Worm (Caenorhabditis elegans): ENCODE measurements around the gene oac-12.

Gene oac-12

DNA sequence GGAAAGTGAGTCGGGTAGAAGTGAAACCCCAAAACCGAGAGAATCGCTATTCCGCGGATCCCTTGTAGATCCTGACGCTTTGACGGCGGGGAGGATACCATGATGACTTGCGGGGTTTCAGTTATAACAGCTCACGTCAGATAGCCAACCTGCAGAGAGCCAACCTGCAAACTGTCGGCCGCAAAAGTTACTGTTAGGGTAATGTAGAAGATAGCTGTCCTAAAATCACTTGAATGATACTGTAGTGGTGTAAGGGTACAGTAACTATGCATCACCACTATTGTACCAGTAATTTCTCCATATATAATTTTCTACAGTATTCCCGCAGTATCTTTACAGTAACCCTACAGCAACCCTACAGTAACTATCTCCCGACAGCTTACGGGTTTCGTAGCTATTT is at the start of gene oac-12:
oac-12 (minus strand) TSS at position 101 of the 400 bp plus-strand sequence.
- TF ChIP-seq tab-1 (GFP tag; IDR thresholded peaks at IDR 0.05) (no peak), ref-1 (GFP tag; conservative IDR thresholded peaks at IDR 0.05) (no peak), cog-1 (tag; optimal IDR thresholded peaks at IDR 0.05) (no peak), med-1 (GFP tag; optimal IDR thresholded peaks at IDR 0.05; ENCODE audit: insufficient read depth) (no peak), klf-2 (GFP tag; conservative IDR thresholded peaks at IDR 0.05) (no peak), ztf-23 (GFP tag; IDR thresholded peaks at IDR 0.05) (no peak), T22C8.4 (GFP tag; IDR thresholded peaks at IDR 0.05) (no peak), flt-1 (GFP tag; IDR thresholded peaks at IDR 0.05) (no peak)

DNA sequence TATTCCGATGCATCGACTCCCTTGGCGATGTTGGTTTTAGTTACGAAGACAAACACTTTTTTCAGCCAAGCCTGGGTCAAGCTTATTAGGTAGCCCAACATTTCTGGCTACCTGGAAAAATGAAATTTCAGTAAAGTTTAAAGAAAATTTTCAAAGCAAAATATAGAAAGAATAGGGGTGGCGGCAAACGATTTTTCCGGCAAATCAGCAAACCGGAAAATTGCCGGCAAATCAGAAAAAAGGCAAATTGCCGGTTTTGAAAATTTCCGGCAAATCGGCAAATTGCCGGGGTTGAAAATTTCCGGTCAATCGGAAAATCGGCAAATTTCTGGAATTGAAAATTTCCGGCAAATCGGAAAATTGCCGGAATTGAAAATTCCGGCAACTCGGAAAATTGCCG is 45.3 kb upstream of the oac-12 start, which contains the start of gene F32D1.8:
F32D1.8 (minus strand) TSS at position 101 of the 400 bp plus-strand sequence.
- TF ChIP-seq ztf-23 (GFP tag; IDR thresholded peaks at IDR 0.05) (0 out of 2 replicates have a peak, but pooled peaks have one; percentile 17), med-1 (GFP tag; optimal IDR thresholded peaks at IDR 0.05; ENCODE audit: insufficient read depth) (no peak)

DNA sequence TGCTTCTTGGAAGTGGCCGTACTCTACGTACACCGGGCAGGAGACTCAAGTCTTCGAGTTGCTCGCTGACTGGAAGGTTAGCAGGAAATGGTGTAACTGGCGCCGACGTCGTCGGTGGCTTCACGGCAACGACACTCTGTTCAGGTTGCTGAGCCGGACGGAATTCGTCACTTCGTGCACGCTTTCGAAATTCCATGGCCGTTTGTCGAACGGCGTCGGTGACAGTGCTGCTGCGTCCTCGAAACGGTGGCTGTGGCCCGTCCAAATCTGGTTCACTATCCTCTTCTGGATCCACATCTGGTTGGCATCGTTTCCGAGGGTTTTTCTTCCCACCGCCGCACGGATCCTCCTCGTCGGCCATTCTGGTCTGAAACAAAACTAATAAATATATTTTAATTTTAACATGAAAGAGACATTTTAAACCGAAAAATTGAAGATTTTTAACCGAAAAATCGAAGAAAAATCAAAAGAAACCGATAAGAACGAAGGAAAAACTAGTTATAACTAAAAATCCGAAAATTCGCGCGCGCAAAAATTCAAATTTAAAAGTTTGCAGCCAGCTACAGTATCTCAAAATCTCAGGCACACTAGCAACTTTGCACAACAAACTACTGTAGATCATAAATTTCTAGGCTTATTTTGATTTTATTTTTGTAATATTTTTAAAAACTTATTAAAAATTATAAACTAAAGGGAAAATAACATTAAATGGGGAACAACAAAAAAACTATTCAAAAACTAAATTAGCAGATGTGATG is 43.6 kb upstream of the oac-12 start, which contains the start of gene F32D1.7:
F32D1.7 (minus strand) TSS at position 367 of the 758 bp plus-strand sequence.
- no peak for TF ChIP-seq ztf-29 (GFP tag; IDR thresholded peaks at IDR 0.05)
- no peak for TF ChIP-seq med-1 (GFP tag; optimal IDR thresholded peaks at IDR 0.05; ENCODE audit: insufficient read depth)
- TF ChIP-seq cog-1 (tag; optimal IDR thresholded peaks at IDR 0.05), result no peak
- TF ChIP-seq ztf-23 (GFP tag; IDR thresholded peaks at IDR 0.05), result no peak
- TF ChIP-seq flt-1 (GFP tag; IDR thresholded peaks at IDR 0.05), result no peak
- TF ChIP-seq tab-1 (GFP tag; IDR thresholded peaks at IDR 0.05), result no peak
- no peak for TF ChIP-seq ref-1 (GFP tag; conservative IDR thresholded peaks at IDR 0.05)
- TF ChIP-seq klf-2 (GFP tag; conservative IDR thresholded peaks at IDR 0.05), result no peak
- no peak for TF ChIP-seq T22C8.4 (GFP tag; IDR thresholded peaks at IDR 0.05)

DNA sequence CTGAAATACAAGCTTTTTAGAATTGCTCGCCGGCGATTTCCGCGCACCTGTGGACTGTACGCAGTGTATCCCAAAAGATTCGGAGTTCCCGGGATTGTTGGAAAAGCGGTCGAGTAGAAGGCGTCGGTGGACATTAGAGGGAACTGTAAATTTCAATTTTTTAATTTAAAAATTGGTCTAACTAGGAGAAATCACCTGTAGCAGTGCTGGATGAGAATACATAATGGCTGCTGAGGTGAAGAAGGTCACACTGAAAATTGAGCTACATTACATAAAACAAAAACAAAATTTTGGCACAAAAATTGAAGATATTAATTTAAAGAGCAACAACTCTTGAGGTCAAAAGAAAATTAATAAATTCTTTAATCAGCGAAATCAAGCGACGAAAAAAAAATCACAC is 42.3 kb upstream of the oac-12 start, which contains the start of gene neg-1:
neg-1 (minus strand) TSS at position 250 of the 400 bp plus-strand sequence.
- no peak for TF ChIP-seq klf-2 (GFP tag; conservative IDR thresholded peaks at IDR 0.05)
- no peak for TF ChIP-seq tab-1 (GFP tag; IDR thresholded peaks at IDR 0.05)

DNA sequence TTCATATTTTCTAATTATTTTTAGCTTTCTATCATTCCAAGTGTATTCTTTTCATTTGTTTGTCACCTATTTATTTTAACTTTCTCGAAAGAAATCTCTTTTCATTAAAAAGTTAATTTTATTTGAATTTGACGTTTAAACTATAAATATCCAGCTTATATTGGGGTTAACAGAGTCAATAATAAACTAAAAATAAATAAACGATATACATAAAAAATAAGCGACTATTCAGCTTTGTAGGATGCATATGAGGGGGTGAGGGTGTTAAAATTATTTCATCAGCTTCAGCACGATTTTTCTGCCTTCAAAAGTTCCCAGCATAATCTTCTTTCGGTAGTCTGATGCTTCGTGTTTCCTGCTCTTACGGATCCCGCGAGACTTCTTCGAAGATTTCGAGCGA is 41.3 kb upstream of the oac-12 start:
- TF ChIP-seq ztf-29 (GFP tag; IDR thresholded peaks at IDR 0.05), result no peak
- TF ChIP-seq tab-1 (GFP tag; IDR thresholded peaks at IDR 0.05), result no peak
- no peak for TF ChIP-seq cog-1 (tag; optimal IDR thresholded peaks at IDR 0.05)
- TF ChIP-seq ztf-23 (GFP tag; IDR thresholded peaks at IDR 0.05), result no peak
- TF ChIP-seq med-1 (GFP tag; optimal IDR thresholded peaks at IDR 0.05; ENCODE audit: insufficient read depth), result no peak
- TF ChIP-seq flt-1 (GFP tag; IDR thresholded peaks at IDR 0.05), result no peak
- no peak for TF ChIP-seq klf-2 (GFP tag; conservative IDR thresholded peaks at IDR 0.05)
- no peak for TF ChIP-seq ref-1 (GFP tag; conservative IDR thresholded peaks at IDR 0.05)
- no peak for TF ChIP-seq T22C8.4 (GFP tag; IDR thresholded peaks at IDR 0.05)

DNA sequence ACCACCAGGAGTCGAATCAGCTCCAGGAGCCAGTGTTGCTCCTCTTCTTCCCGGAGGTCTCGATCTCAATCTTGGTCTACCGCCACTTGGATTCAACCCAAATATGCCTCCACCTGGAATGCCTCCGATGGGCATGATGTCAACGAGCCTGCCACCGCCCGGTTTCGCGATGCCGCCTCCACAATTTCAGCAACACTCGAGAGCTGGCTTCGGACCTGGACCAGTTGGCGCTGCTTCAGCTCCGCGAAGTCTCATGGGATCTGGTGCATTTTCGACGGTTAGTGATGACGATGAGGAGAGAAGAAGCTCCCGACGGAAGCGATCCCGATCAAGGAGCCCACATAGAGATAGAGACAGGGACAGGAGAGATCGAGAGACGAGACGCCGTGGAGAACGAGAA is 40.6 kb upstream of the oac-12 start:
- TF ChIP-seq ref-1 (GFP tag; conservative IDR thresholded peaks at IDR 0.05), result no peak

DNA sequence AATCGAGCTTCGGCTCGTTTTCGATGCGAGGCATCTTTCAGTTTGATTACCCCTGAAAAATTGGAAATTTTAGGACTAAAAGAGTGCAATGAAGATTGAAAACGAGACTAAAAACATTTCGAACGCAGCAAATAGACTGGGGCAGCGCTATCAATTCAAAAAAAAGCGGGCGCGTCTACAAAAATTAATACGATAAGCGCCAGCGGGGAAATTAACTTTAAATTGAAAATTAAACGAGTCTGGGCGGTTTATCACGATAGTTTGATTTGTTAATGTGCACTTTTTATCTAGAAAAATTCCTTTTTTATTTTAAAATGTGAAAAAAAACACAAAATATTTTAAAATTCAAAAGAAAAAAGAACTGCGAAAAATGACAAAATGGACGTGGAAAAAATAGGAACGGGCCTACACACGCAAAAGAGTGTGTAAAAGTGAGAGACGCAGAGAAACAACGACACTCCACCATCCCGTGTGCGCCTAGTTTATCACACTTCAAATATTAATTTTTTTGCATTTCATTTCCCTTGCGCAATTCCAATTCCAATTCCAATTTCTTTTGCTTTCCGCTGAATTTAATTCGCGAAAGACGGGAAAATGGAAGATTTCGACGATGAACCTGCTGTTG is 39.1 kb upstream of the oac-12 start, which contains the start of the genes gmpr-1 and fipp-1:
gmpr-1 (minus strand) TSS at position 75 of the 625 bp plus-strand sequence.
fipp-1 (plus strand) TSS at position 499 of the 625 bp plus-strand sequence.
- TF ChIP-seq med-1 (GFP tag; optimal IDR thresholded peaks at IDR 0.05; ENCODE audit: insufficient read depth) (no peak), tab-1 (GFP tag; IDR thresholded peaks at IDR 0.05) (no peak), flt-1 (GFP tag; IDR thresholded peaks at IDR 0.05) (no peak), ref-1 (GFP tag; conservative IDR thresholded peaks at IDR 0.05) (no peak), klf-2 (GFP tag; conservative IDR thresholded peaks at IDR 0.05) (no peak), T22C8.4 (GFP tag; IDR thresholded peaks at IDR 0.05) (no peak), ztf-29 (GFP tag; IDR thresholded peaks at IDR 0.05) (no peak), cog-1 (tag; optimal IDR thresholded peaks at IDR 0.05) (no peak), ztf-23 (GFP tag; IDR thresholded peaks at IDR 0.05) (no peak)

DNA sequence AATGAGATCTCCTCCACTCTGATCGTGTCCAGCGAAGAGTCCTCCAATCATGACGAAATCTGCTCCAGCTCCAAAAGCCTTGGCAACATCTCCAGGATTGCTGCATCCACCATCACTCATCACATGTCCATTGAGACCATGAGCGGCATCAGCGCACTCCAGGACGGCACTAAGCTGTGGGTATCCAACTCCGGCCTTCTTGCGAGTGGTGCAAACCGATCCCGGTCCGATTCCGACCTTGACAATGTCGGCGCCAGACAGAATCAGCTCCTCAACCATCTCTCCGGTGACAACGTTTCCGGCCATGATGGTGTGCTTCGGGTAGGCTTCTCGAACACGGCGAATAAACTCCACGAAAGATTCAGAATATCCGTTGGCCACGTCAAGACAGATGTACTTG is 38.2 kb upstream of the oac-12 start:
- TF ChIP-seq T22C8.4 (GFP tag; IDR thresholded peaks at IDR 0.05) (no peak), flt-1 (GFP tag; IDR thresholded peaks at IDR 0.05) (no peak), ztf-23 (GFP tag; IDR thresholded peaks at IDR 0.05) (no peak), ztf-29 (GFP tag; IDR thresholded peaks at IDR 0.05) (no peak), ref-1 (GFP tag; conservative IDR thresholded peaks at IDR 0.05) (no peak), klf-2 (GFP tag; conservative IDR thresholded peaks at IDR 0.05) (no peak), tab-1 (GFP tag; IDR thresholded peaks at IDR 0.05) (no peak), med-1 (GFP tag; optimal IDR thresholded peaks at IDR 0.05; ENCODE audit: insufficient read depth) (no peak), cog-1 (tag; optimal IDR thresholded peaks at IDR 0.05) (no peak)

DNA sequence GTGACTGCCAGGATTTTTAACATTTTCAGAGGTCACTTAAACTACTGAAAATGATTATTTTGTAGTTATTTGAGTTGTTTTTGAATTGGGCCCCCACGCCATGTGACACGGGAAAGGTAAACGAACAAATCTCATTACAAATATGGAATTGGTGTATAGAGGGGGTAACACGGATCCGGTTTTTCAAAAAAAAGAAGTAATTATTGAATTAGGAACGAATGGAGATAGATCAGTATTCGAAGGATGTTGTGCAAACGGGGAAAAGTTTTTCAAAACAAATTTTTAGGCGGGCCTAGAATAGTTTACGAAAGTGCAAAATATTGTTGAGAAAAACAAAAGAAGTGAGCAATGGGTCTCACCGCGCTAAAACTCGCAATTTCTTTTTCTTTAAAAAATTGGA is 34.1 kb upstream of the oac-12 start, which contains the start of gene F32D1.11:
F32D1.11 (minus strand) TSS at position 101 of the 400 bp plus-strand sequence.
- TF ChIP-seq ref-1 (GFP tag; conservative IDR thresholded peaks at IDR 0.05), result no peak
- TF ChIP-seq tab-1 (GFP tag; IDR thresholded peaks at IDR 0.05), result no peak
- no peak for TF ChIP-seq ztf-23 (GFP tag; IDR thresholded peaks at IDR 0.05)
- TF ChIP-seq T22C8.4 (GFP tag; IDR thresholded peaks at IDR 0.05), result no peak
- TF ChIP-seq med-1 (GFP tag; optimal IDR thresholded peaks at IDR 0.05; ENCODE audit: insufficient read depth), result no peak
- no peak for TF ChIP-seq flt-1 (GFP tag; IDR thresholded peaks at IDR 0.05)
- TF ChIP-seq klf-2 (GFP tag; conservative IDR thresholded peaks at IDR 0.05), result no peak
- TF ChIP-seq cog-1 (tag; optimal IDR thresholded peaks at IDR 0.05), result no peak
- TF ChIP-seq ztf-29 (GFP tag; IDR thresholded peaks at IDR 0.05), result no peak

DNA sequence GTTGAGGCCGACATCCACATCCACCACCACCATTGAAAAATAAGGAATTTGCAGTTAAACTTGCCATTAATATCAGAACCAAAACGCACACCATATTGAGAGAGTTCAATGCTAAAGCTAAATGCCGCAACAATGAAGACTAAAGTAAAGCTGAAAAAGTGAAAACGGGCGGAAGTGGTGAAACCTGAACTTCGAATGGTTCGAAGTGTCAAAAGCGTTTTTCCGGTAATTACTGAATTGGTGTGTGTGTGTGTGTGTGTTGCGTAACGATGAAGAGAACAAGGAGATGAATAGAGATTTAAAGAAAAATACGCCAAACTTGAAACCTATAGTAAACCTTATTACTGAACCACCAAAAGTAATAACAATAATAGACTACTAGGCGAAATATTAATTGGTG is 32.2 kb upstream of the oac-12 start, which contains the start of gene grl-13:
grl-13 (minus strand) TSS at position 101 of the 400 bp plus-strand sequence.
- no peak for TF ChIP-seq cog-1 (tag; optimal IDR thresholded peaks at IDR 0.05)
- no peak for TF ChIP-seq ref-1 (GFP tag; conservative IDR thresholded peaks at IDR 0.05)
- TF ChIP-seq flt-1 (GFP tag; IDR thresholded peaks at IDR 0.05), result no peak
- TF ChIP-seq ztf-23 (GFP tag; IDR thresholded peaks at IDR 0.05), result no peak
